Worm (Caenorhabditis elegans): ENCODE results near the gene Y54G2A.19.

Gene Y54G2A.19

ce11 chrIV:2888496-2889101 lies 5.9 kb downstream of the Y54G2A.19 start:
- TF ChIP-seq ceh-82 (tag; optimal IDR thresholded peaks at IDR 0.05), result no peak
- no peak for TF ChIP-seq lin-11 (tag; optimal IDR thresholded peaks at IDR 0.05)
- no peak for TF ChIP-seq mab-5 (tag; optimal IDR thresholded peaks at IDR 0.05)
- TF ChIP-seq F13H6.1 (tag; optimal IDR thresholded peaks at IDR 0.05), result no peak

ce11 chrIV:2887245-2887644 lies 7.3 kb downstream of the Y54G2A.19 start:
- TF ChIP-seq fos-1 (tag; optimal IDR thresholded peaks at IDR 0.05), result no peak
- TF ChIP-seq gmeb-1 (tag; optimal IDR thresholded peaks at IDR 0.05), result no peak
- no peak for TF ChIP-seq ztf-1 (GFP tag; conservative IDR thresholded peaks at IDR 0.05)

ce11 chrIV:2886655-2887054 lies 7.9 kb downstream of the Y54G2A.19 start, which contains the start of gene dml-1:
dml-1 (plus strand) TSS chrIV:2886955.
- no peak for TF ChIP-seq mbf-1 (tag; optimal IDR thresholded peaks at IDR 0.05)
- no peak for TF ChIP-seq Y55F3AM.14 (GFP tag; optimal IDR thresholded peaks at IDR 0.05)
- no peak for TF ChIP-seq ztf-11 (tag; optimal IDR thresholded peaks at IDR 0.05)
- TF ChIP-seq elt-1 (tag; optimal IDR thresholded peaks at IDR 0.05), result no peak
- TF ChIP-seq zag-1 (tag; optimal IDR thresholded peaks at IDR 0.05), result no peak
- TF ChIP-seq nhr-6 (tag; optimal IDR thresholded peaks at IDR 0.05), result no peak
- no peak for TF ChIP-seq nhr-10 (tag; optimal IDR thresholded peaks at IDR 0.05)
- TF ChIP-seq crh-2 (tag; optimal IDR thresholded peaks at IDR 0.05), result no peak

DNA sequence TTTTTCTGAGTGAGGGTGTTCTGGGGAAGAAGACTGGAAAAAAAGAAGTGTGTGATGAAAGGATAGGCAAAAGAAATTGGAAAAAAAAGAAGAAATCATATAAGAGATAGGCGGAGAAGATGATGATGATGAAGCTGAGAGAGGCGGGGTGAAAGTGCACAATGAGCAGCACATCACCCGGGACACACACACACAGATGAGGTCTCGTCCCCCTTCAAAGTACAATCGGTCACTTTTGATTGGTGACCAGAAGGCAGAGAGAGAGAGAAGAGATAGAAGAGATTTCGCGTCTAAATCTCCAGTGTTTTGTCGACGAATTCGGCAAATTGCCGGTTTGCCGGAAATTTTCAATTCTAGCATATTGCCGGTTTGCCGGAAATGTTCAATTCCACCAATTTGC lies 9.3 kb downstream of the Y54G2A.19 start:
- no peak for TF ChIP-seq ceh-16 (tag; optimal IDR thresholded peaks at IDR 0.05)
- TF ChIP-seq lsy-2 (tag; optimal IDR thresholded peaks at IDR 0.05), result peak in 1 of 2 experiments; percentile 11
- peak; percentile 94 for TF ChIP-seq F13H6.1 (tag; optimal IDR thresholded peaks at IDR 0.05)
- TF ChIP-seq nhr-129 (tag; optimal IDR thresholded peaks at IDR 0.05), result peak; percentile 26
- no peak for TF ChIP-seq elt-1 (tag; optimal IDR thresholded peaks at IDR 0.05)
- TF ChIP-seq dmd-4 (tag; optimal IDR thresholded peaks at IDR 0.05), result no peak
- TF ChIP-seq mab-5 (tag; optimal IDR thresholded peaks at IDR 0.05), result no peak
- no peak for TF ChIP-seq aly-2 (tag; optimal IDR thresholded peaks at IDR 0.05)

DNA sequence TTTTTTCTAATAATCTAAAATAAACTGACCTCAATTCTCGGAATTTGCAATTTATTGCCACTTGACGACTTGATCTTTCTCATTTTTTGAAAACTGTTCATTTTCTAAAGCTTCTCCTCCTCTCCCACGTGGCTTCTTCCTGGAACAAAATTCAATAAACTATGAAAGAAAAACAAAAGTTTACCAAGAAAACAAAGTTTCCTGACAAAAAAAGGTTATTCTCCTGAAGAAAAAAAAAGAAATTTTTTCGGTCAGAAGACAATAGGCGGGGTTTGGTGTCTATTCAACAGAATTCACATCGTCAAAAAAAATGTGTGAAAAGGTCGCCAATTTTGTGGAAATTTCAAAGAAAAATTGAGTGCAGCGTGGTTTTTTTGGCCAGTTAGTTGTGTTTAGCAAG lies 29.8 kb downstream of the Y54G2A.19 start, which contains the start of gene Y54G2A.16:
Y54G2A.16 (minus strand) TSS at position 101 of the 400 bp plus-strand sequence.
- TF ChIP-seq nhr-21 (tag; optimal IDR thresholded peaks at IDR 0.05), result no peak
- TF ChIP-seq C34F6.9 (tag; optimal IDR thresholded peaks at IDR 0.05), result no peak
- TF ChIP-seq ama-1 (optimal IDR thresholded peaks at IDR 0.05), result no peak

ce11 chrIV:2858734-2859133 lies 35.8 kb downstream of the Y54G2A.19 start:
- no peak for TF ChIP-seq nhr-10 (tag; optimal IDR thresholded peaks at IDR 0.05)
- no peak for TF ChIP-seq sem-4 (tag; optimal IDR thresholded peaks at IDR 0.05)
- no peak for TF ChIP-seq alr-1 (tag; optimal IDR thresholded peaks at IDR 0.05)

DNA sequence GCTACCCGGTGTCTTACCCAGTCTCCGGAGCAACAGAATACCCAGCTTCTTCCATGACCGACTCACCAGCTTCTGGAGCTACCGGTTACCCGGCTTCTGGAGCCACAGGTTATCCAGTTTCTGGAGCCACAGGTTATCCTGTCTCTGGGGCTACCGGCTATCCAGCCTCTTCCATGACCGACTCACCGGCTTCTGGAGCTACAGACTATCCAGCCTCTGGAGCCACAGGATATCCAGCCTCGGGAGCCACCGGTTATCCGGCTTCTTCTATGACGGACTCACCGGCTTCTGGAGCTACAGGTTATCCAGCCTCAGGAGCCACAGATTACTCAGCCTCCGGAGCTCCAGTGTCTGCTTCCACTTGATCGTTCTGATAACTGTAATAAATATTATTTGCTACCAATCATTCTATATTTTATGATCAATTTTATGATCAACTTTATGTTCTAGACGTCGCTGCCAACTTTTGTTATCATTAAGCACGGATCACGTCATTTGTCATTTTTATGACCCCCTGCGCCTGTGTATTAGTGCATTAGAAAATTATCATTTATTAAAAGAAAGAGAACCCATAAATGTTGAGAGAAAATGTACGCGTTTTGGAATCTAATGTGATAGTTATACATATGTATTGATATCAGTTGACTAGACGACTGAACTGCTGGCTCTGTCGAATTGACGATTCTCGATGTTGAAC lies 39.3 kb downstream of the Y54G2A.19 start:
- TF ChIP-seq sma-3 (GFP tag; optimal IDR thresholded peaks at IDR 0.05) (no peak), nhr-77 (tag; optimal IDR thresholded peaks at IDR 0.05) (no peak), mab-5 (tag; optimal IDR thresholded peaks at IDR 0.05) (no peak), crh-2 (tag; optimal IDR thresholded peaks at IDR 0.05) (peak; percentile 60), nhr-6 (tag; optimal IDR thresholded peaks at IDR 0.05) (no peak), fos-1 (tag; optimal IDR thresholded peaks at IDR 0.05) (peak; percentile 70), ztf-1 (GFP tag; conservative IDR thresholded peaks at IDR 0.05) (no peak), Y55F3AM.14 (GFP tag; optimal IDR thresholded peaks at IDR 0.05) (no peak), nhr-237 (tag; optimal IDR thresholded peaks at IDR 0.05) (no peak), lin-13 (GFP tag; optimal IDR thresholded peaks at IDR 0.05) (no peak), nhr-23 (tag; optimal IDR thresholded peaks at IDR 0.05) (no peak), lsy-2 (tag; optimal IDR thresholded peaks at IDR 0.05) (no peak), ZK546.5 (tag; optimal IDR thresholded peaks at IDR 0.05) (no peak), zag-1 (tag; optimal IDR thresholded peaks at IDR 0.05) (no peak), egl-27 (tag; optimal IDR thresholded peaks at IDR 0.05) (no peak), nhr-129 (tag; optimal IDR thresholded peaks at IDR 0.05) (no peak), sma-9 (GFP tag; optimal IDR thresholded peaks at IDR 0.05) (peak; percentile 78), sma-9 (tag; optimal IDR thresholded peaks at IDR 0.05) (no peak), sem-4 (tag; optimal IDR thresholded peaks at IDR 0.05) (no peak), gmeb-1 (tag; optimal IDR thresholded peaks at IDR 0.05) (peak; percentile 3), nhr-10 (tag; optimal IDR thresholded peaks at IDR 0.05) (no peak), ztf-4 (tag; optimal IDR thresholded peaks at IDR 0.05) (no peak)
